Fruit fly (Drosophila melanogaster) S2 (cell line): ENCODE results near the gene kraken.

Experiments used
- CG8478 ChIP-seq: fragments of >200 bp; optimal IDR thresholded peaks from 2 replicates; lab custom pipeline; 2018
- CTCF ChIP-seq, 2 experiments: fragments of >200 bp; optimal IDR thresholded peaks; 2 replicates each; lab custom pipeline; 2018

DNA sequence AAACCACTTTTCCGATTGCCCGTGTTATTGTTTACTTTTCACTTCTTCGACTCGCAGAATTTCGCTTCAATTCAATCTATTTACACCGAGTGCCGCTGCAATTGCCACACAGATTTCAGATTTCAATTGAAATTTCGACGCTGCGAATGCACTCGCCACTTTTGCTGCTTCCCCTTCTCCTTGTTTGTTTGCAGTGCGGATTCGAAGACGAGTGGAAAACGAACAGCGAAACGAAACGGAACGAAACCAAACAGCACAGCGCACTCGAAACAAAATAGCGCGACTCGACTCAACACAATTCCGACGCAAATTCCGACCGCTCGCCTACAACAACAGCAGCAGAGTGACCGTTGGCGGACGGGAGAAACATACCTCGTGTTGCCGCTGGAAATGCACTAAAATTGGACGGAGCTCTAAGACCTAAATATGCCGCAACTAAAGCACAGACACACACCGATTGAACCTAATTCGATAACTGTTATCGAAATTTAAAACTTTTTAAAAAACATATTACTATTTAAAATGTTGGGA, 1.8 kb upstream of the kraken start, which contains the start of gene drongo:
- TF ChIP-seq CTCF (optimal IDR thresholded peaks at IDR 0.05; lab: Kevin White, UChicago), result peak; percentile 41 to 49
- no peak for TF ChIP-seq CG8478 (lab: Kevin White, UChicago)
